Fruit fly (Drosophila melanogaster) whole organism, embryonic: ENCODE measurements around the gene CG13898.

Source experiments
- Adf1 ChIP-seq: fragments of 200-800 bp; sonication (Bioruptor generic); IDR thresholded peaks from 2 replicates; pipeline ENCODE4 v1.3.6; 2022; ENCODE audit warnings: missing biosample characterization, missing genetic modification characterization
- Bdp1 ChIP-seq: fragments of 200-800 bp; sonication (Bioruptor generic); optimal IDR thresholded peaks from 3 replicates; lab custom pipeline; 2016; ENCODE audit warnings: missing biosample characterization, missing genetic modification characterization
- Bgb ChIP-seq: fragments of 200-800 bp; sonication (Bioruptor generic); IDR thresholded peaks from 2 replicates; pipeline ENCODE4 v1.3.6; 2022; ENCODE audit warnings: missing biosample characterization, missing genetic modification characterization; ENCODE audit not compliant: partially characterized antibody
- CG10209 ChIP-seq: fragments of 200-800 bp; sonication (Bioruptor generic); optimal IDR thresholded peaks from 3 replicates; lab custom pipeline; 2017; ENCODE audit warnings: missing biosample characterization, mild to moderate bottlenecking, missing genetic modification characterization, missing genetic modification reagents
- CG10321 ChIP-seq: fragments of 200-800 bp; sonication (Bioruptor generic); IDR thresholded peaks from 2 replicates; pipeline ENCODE4 v1.3.6; 2022; ENCODE audit warnings: missing biosample characterization, missing genetic modification characterization
- CG10565 ChIP-seq: fragments of 200-800 bp; sonication (Bioruptor generic); optimal IDR thresholded peaks from 3 replicates; lab custom pipeline; 2016; ENCODE audit warnings: missing biosample characterization, mild to moderate bottlenecking, missing genetic modification characterization
- CG10959 ChIP-seq: fragments of 200-800 bp; sonication (Bioruptor generic); IDR thresholded peaks from 2 replicates; pipeline ENCODE4 v1.3.6; 2022; ENCODE audit warnings: missing biosample characterization, missing genetic modification characterization
- CG11085 ChIP-seq: fragments of 200-800 bp; sonication (Bioruptor generic); IDR thresholded peaks from 2 replicates; pipeline ENCODE4 v1.3.6; 2022; ENCODE audit warnings: missing biosample characterization, missing genetic modification characterization
- CG11398 ChIP-seq: fragments of 200-800 bp; sonication (Bioruptor generic); optimal IDR thresholded peaks from 2 replicates; lab custom pipeline; 2016; ENCODE audit warnings: missing biosample characterization, missing genetic modification characterization
- CG13775 ChIP-seq: fragments of 200-800 bp; sonication (Bioruptor generic); optimal IDR thresholded peaks from 3 replicates; lab custom pipeline; 2017; ENCODE audit warnings: missing biosample characterization, mild to moderate bottlenecking, missing genetic modification characterization
- CG2875 ChIP-seq: fragments of 200-800 bp; sonication (Bioruptor generic); optimal IDR thresholded peaks from 2 replicates; lab custom pipeline; 2017; ENCODE audit warnings: missing biosample characterization, mild to moderate bottlenecking, missing genetic modification characterization, missing genetic modification reagents
- CG34224 ChIP-seq: fragments of 200-800 bp; sonication (Bioruptor generic); IDR thresholded peaks from 3 replicates; pipeline ENCODE4 v1.3.6; 2022; ENCODE audit warnings: missing biosample characterization, missing genetic modification characterization; ENCODE audit not compliant: partially characterized antibody
- CG34376 ChIP-seq: fragments of 200-800 bp; sonication (Bioruptor generic); optimal IDR thresholded peaks from 2 replicates; lab custom pipeline; 2018; ENCODE audit warnings: missing biosample characterization, mild to moderate bottlenecking, missing genetic modification characterization
- CG42726 ChIP-seq: fragments of 200-800 bp; sonication (Bioruptor generic); IDR thresholded peaks from 2 replicates; pipeline ENCODE4 v1.3.6; 2022; ENCODE audit warnings: missing biosample characterization, missing genetic modification characterization; ENCODE audit not compliant: partially characterized antibody
- CG6689 ChIP-seq: fragments of 200-800 bp; sonication (Bioruptor generic); IDR thresholded peaks from 2 replicates; pipeline ENCODE4 v1.3.6; 2022; ENCODE audit warnings: missing biosample characterization, missing genetic modification characterization
- CG6813 ChIP-seq: fragments of 200-800 bp; sonication (Bioruptor generic); optimal IDR thresholded peaks from 2 replicates; lab custom pipeline; 2017; ENCODE audit warnings: missing biosample characterization, missing genetic modification characterization, mild to moderate bottlenecking, moderate library complexity, missing genetic modification reagents
- CG8290 ChIP-seq, 3 experiments: fragments of 200-800 bp; sonication (Bioruptor generic); optimal IDR thresholded peaks; 2 replicates each; lab custom pipeline; 2016 to 2019; ENCODE audit warnings: missing biosample characterization in 3 of 3, missing genetic modification characterization in 3 of 3, mild to moderate bottlenecking in 2 of 3, moderate library complexity in 1 of 3
- CG8388 ChIP-seq: fragments of 200-800 bp; sonication (Bioruptor generic); optimal IDR thresholded peaks from 2 replicates; lab custom pipeline; 2019; ENCODE audit warnings: missing biosample characterization, mild to moderate bottlenecking, missing genetic modification characterization, moderate library complexity
- CG8944 ChIP-seq: fragments of 200-800 bp; sonication (Bioruptor generic); optimal IDR thresholded peaks from 3 replicates; lab custom pipeline; 2016; ENCODE audit warnings: missing biosample characterization, missing genetic modification characterization
- CG9609 ChIP-seq: fragments of 200-800 bp; sonication (Bioruptor generic); optimal IDR thresholded peaks from 3 replicates; lab custom pipeline; 2016; ENCODE audit warnings: missing biosample characterization, missing genetic modification characterization
- Camta ChIP-seq: fragments of 200-800 bp; sonication (Bioruptor generic); optimal IDR thresholded peaks from 2 replicates; lab custom pipeline; 2016; ENCODE audit warnings: missing biosample characterization, missing genetic modification characterization
- Dp ChIP-seq: fragments of 200-800 bp; sonication (Bioruptor generic); optimal IDR thresholded peaks from 2 replicates; lab custom pipeline; 2018; ENCODE audit warnings: missing biosample characterization, mild to moderate bottlenecking, missing genetic modification characterization, moderate library complexity
- HLH4C ChIP-seq: fragments of 200-800 bp; sonication (Bioruptor generic); IDR thresholded peaks from 3 replicates; pipeline ENCODE4 v1.3.6; 2022; ENCODE audit warnings: missing biosample characterization, missing genetic modification characterization; ENCODE audit not compliant: partially characterized antibody
- Hr78 ChIP-seq, 2 experiments: fragments of 200-800 bp in 1 of 2; fragments of >200 bp in 1 of 2; sonication (Bioruptor generic) in 1 of 2; optimal IDR thresholded peaks; 2 replicates each; lab custom pipeline; 2017 to 2019; ENCODE audit warnings: missing biosample characterization in 2 of 2, missing genetic modification characterization in 2 of 2, mild to moderate bottlenecking in 1 of 2, moderate library complexity in 1 of 2
- Med ChIP-seq: fragments of 200-800 bp; sonication (Bioruptor generic); peaks from one replicate; lab custom pipeline; 2016; ENCODE audit warnings: missing biosample characterization, missing genetic modification characterization, mild to moderate bottlenecking, inconsistent platforms, moderate library complexity
- Mrtf ChIP-seq: fragments of 200-800 bp; sonication (Bioruptor generic); IDR thresholded peaks from 3 replicates; pipeline ENCODE4 v1.3.6; 2022; ENCODE audit warnings: missing biosample characterization, missing genetic modification characterization
- NFAT ChIP-seq: fragments of 200-800 bp; sonication (Bioruptor generic); IDR thresholded peaks from 2 replicates; pipeline ENCODE4 v1.3.6; 2022; ENCODE audit warnings: missing biosample characterization, missing genetic modification characterization
- Pdp1 ChIP-seq, 2 experiments: fragments of 200-800 bp; sonication (Bioruptor generic); optimal IDR thresholded peaks; 3 replicates each; lab custom pipeline; 2016; ENCODE audit warnings: missing biosample characterization in 2 of 2, missing genetic modification characterization in 2 of 2, mild to moderate bottlenecking in 1 of 2, moderate library complexity in 1 of 2
- Usf ChIP-seq: fragments of 200-800 bp; sonication (Bioruptor generic); optimal IDR thresholded peaks from 2 replicates; lab custom pipeline; 2017; ENCODE audit warnings: missing genotype, missing biosample characterization, missing genetic modification characterization
- Xrp1 ChIP-seq: fragments of 200-800 bp; sonication (Bioruptor generic); IDR thresholded peaks from 2 replicates; pipeline ENCODE4 v1.3.6; 2022; ENCODE audit warnings: missing biosample characterization, missing genetic modification characterization
- ac ChIP-seq: fragments of 200-800 bp; sonication (Bioruptor generic); optimal IDR thresholded peaks from 3 replicates; lab custom pipeline; 2017; ENCODE audit warnings: missing biosample characterization, mild to moderate bottlenecking, missing genetic modification characterization
- caup ChIP-seq: fragments of 200-800 bp; sonication (Bioruptor generic); optimal IDR thresholded peaks from 3 replicates; lab custom pipeline; 2017; ENCODE audit warnings: missing biosample characterization, mild to moderate bottlenecking, missing genetic modification characterization, moderate library complexity; ENCODE audit not compliant: severe bottlenecking
- chm ChIP-seq: fragments of 200-800 bp; sonication (Bioruptor generic); IDR thresholded peaks from 2 replicates; pipeline ENCODE4 v1.3.6; 2022; ENCODE audit warnings: missing biosample characterization, missing genetic modification characterization
- corto ChIP-seq: fragments of 200-800 bp; sonication (Bioruptor generic); optimal IDR thresholded peaks from 2 replicates; lab custom pipeline; 2016; ENCODE audit warnings: missing biosample characterization, mild to moderate bottlenecking, missing genetic modification characterization, moderate library complexity
- croc ChIP-seq: fragments of 200-800 bp; sonication (Bioruptor generic); conservative IDR thresholded peaks from 3 replicates; pipeline ENCODE4 v1.3.6; 2022; ENCODE audit warnings: missing biosample characterization, missing genetic modification characterization
- crp ChIP-seq, 2 experiments: fragments of 200-800 bp; sonication (Bioruptor generic); optimal IDR thresholded peaks; 2 replicates in 1 of 2; 3 replicates in 1 of 2; lab custom pipeline; 2017; ENCODE audit warnings: missing biosample characterization in 2 of 2, missing genetic modification characterization in 2 of 2, mild to moderate bottlenecking in 1 of 2, moderate library complexity in 1 of 2
- fd102C ChIP-seq: fragments of 200-800 bp; sonication (Bioruptor generic); optimal IDR thresholded peaks from 2 replicates; lab custom pipeline; 2018; ENCODE audit warnings: missing biosample characterization, mild to moderate bottlenecking, missing genetic modification characterization, moderate library complexity
- gfzf ChIP-seq: fragments of 200-800 bp; sonication (Bioruptor generic); optimal IDR thresholded peaks from 2 replicates; lab custom pipeline; 2016; ENCODE audit warnings: missing biosample characterization, mild to moderate bottlenecking, missing genetic modification characterization, moderate library complexity
- grn ChIP-seq: fragments of 200-800 bp; sonication (Bioruptor generic); optimal IDR thresholded peaks from 3 replicates; lab custom pipeline; 2017; ENCODE audit warnings: missing biosample characterization, missing genetic modification characterization
- mam ChIP-seq: fragments of 200-800 bp; sonication (Bioruptor generic); optimal IDR thresholded peaks from 3 replicates; lab custom pipeline; 2016; ENCODE audit warnings: missing biosample characterization, missing genetic modification characterization
- org-1 ChIP-seq: fragments of 200-800 bp; sonication (Bioruptor generic); optimal IDR thresholded peaks from 2 replicates; lab custom pipeline; 2017; ENCODE audit warnings: missing biosample characterization, missing genetic modification characterization
- pnt ChIP-seq: fragments of 200-800 bp; sonication (Bioruptor generic); optimal IDR thresholded peaks from 3 replicates; lab custom pipeline; 2016; ENCODE audit warnings: missing biosample characterization, missing genetic modification characterization
- salm ChIP-seq: fragments of 200-800 bp; sonication (Bioruptor generic); optimal IDR thresholded peaks from 2 replicates; lab custom pipeline; 2018; ENCODE audit warnings: missing biosample characterization, mild to moderate bottlenecking, missing genetic modification characterization
- sens-2 ChIP-seq: fragments of 200-800 bp; sonication (Bioruptor generic); IDR thresholded peaks from 2 replicates; pipeline ENCODE4 v1.3.6; 2022; ENCODE audit warnings: missing biosample characterization, missing genetic modification characterization
- tx ChIP-seq: fragments of 200-800 bp; sonication (Bioruptor generic); optimal IDR thresholded peaks from 2 replicates; lab custom pipeline; 2016; ENCODE audit warnings: missing biosample characterization, missing genetic modification characterization
- vnd ChIP-seq: fragments of 200-800 bp; sonication (Bioruptor generic); IDR thresholded peaks from 3 replicates; pipeline ENCODE4 v1.3.6; 2022; ENCODE audit warnings: missing biosample characterization, missing genetic modification characterization; ENCODE audit not compliant: partially characterized antibody
- vvl ChIP-seq: fragments of 200-800 bp; sonication (Bioruptor generic); IDR thresholded peaks from 2 replicates; pipeline ENCODE4 v1.3.6; 2022; ENCODE audit warnings: missing biosample characterization, missing genetic modification characterization

The CG13898 gene

DNA sequence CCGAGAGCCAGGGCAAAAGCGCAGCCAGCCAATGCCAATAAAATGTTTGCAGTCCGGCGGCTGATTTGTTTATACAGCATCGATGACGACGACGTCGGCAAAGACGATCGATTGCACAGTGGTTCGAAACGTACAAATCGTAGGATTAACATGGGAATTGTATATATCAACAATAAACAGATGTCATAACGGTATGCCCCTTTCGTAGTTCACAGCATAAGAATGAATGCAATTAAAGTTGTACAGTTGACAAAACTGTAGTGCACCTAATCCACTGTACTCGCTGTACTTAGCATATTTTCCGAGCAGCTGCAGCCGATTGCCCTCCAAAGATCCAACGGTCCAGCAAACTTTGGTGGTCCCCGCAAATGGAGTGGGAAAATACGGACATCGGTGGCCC is 32.5 kb downstream of the CG13898 start (continued):
- TF ChIP-seq vnd (GFP tag; lab: Robert Waterston, UW) (no peak), CG13775 (GFP tag; lab: Kevin White, UChicago) (no peak), Med (peak; percentile 92), vvl (peak; percentile 89), crp (GFP tag; optimal IDR thresholded peaks at IDR 0.05; lab: Kevin White, UChicago) (peak in 1 of 2 experiments; percentile 14), CG2875 (GFP tag; lab: Kevin White, UChicago) (peak; percentile 67), CG10565 (no peak), NFAT (GFP tag; lab: Robert Waterston, UW) (0 out of 2 replicates have a peak, but pooled peaks have one; percentile 6), chm (peak; percentile 85), fd102C (GFP tag; lab: Kevin White, UChicago) (no peak), Xrp1 (GFP tag; lab: Robert Waterston, UW) (peak; percentile 77), sens-2 (GFP tag; lab: Robert Waterston, UW) (peak; percentile 53; the same call in 1 of the 2 replicates), HLH4C (GFP tag; lab: Robert Waterston, UW) (no peak), CG34376 (GFP tag; lab: Kevin White, UChicago) (no peak), CG8388 (GFP tag; lab: Kevin White, UChicago) (peak; percentile 66), CG9609 (peak; percentile 52), CG11085 (GFP tag; lab: Robert Waterston, UW) (no peak), caup (GFP tag; lab: Kevin White, UChicago) (peak; percentile 21), pnt (GFP tag; lab: Kevin White, UChicago) (peak; percentile 48), Adf1 (no peak), CG10959 (GFP tag; lab: Robert Waterston, UW) (peak; percentile 58), Camta (GFP tag; lab: Kevin White, UChicago) (peak; percentile 38), Dp (no peak), CG11398 (GFP tag; lab: Kevin White, UChicago) (peak; percentile 40), CG8944 (GFP tag; lab: Kevin White, UChicago) (peak; percentile 38), CG8290 (GFP tag; optimal IDR thresholded peaks at IDR 0.05; lab: Kevin White, UChicago) (no peak), CG8290 (tag; optimal IDR thresholded peaks at IDR 0.05; lab: Kevin White, UChicago) (peak in 1 of 2 experiments; percentile 86)

DNA sequence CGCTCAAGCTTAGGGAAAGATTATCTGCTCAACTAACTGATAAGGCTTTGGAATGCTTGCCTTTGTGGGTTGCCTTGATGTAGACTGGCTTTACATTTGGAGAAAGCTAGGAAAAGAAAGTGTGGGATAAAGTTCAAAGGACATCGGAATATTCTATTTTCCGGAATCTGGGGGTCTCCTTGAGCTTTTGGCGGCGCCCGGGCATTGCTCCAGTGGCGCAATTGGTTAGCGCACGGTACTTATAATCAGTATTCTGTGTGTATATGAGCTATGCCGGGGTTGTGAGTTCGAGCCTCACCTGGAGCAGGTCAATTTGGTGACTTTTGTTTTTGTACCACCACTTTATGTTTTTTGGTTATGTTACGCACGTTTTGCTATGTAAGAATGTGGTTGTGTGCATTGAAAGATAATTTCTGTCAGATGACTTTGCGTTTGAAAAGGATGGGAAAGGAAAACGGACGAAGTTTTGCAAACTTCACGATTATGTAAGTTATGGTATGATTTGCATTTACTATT is 33.6 kb downstream of the CG13898 start:
- TF ChIP-seq CG10209 (GFP tag; lab: Kevin White, UChicago) (no peak), Med (peak; percentile 43), Pdp1 (GFP tag; optimal IDR thresholded peaks at IDR 0.05; lab: Kevin White, UChicago) (peak in 1 of 2 experiments; percentile 59), Mrtf (no peak), CG10321 (GFP tag; lab: Robert Waterston, UW) (no peak), CG42726 (GFP tag; lab: Robert Waterston, UW) (0 out of 2 replicates have a peak, but pooled peaks have one; percentile 14), CG34224 (GFP tag; lab: Robert Waterston, UW) (peak; percentile 29; the same call in 1 of the 3 replicates), salm (tag; lab: Kevin White, UChicago) (no peak), mam (GFP tag; lab: Kevin White, UChicago) (no peak), CG6689 (GFP tag; lab: Robert Waterston, UW) (no peak), croc (GFP tag; lab: Robert Waterston, UW) (no peak), Hr78 (GFP tag; optimal IDR thresholded peaks at IDR 0.05; lab: Kevin White, UChicago) (peak in 1 of 2 experiments; percentile 69), org-1 (GFP tag; lab: Kevin White, UChicago) (no peak), Bdp1 (GFP tag; lab: Kevin White, UChicago) (peak; percentile 98), Usf (GFP tag; lab: Kevin White, UChicago) (no peak), corto (GFP tag; lab: Kevin White, UChicago) (no peak), gfzf (GFP tag; lab: Kevin White, UChicago) (no peak), ac (GFP tag; lab: Kevin White, UChicago) (no peak), CG8290 (GFP tag; optimal IDR thresholded peaks at IDR 0.05; lab: Kevin White, UChicago) (no peak), CG8290 (tag; optimal IDR thresholded peaks at IDR 0.05; lab: Kevin White, UChicago) (peak in 1 of 2 experiments; percentile 18), vvl (peak; percentile 18; the same call in 1 of the 2 replicates), Bgb (peak; percentile 14; the same call in 1 of the 2 replicates), tx (GFP tag; lab: Kevin White, UChicago) (no peak), chm (0 out of 2 replicates have a peak, but pooled peaks have one; percentile 8), CG6813 (GFP tag; lab: Kevin White, UChicago) (no peak), grn (no peak)
